Fruit fly (Drosophila melanogaster) whole organism, pupa: ENCODE results near the gene CG14570.

Experiments used
- CG10348 ChIP-seq: fragments of 200-800 bp; sonication (Bioruptor generic); IDR thresholded peaks from 2 replicates; pipeline ENCODE4 v1.3.6; 2022; ENCODE audit warnings: missing biosample characterization, missing genetic modification characterization
- CG12605 ChIP-seq: fragments of 200-800 bp; sonication (Bioruptor generic); IDR thresholded peaks from 2 replicates; pipeline ENCODE4 v1.3.6; 2022; ENCODE audit warnings: missing biosample characterization, missing genetic modification characterization
- CG15710 ChIP-seq: fragments of 200-800 bp; sonication (Bioruptor generic); optimal IDR thresholded peaks from 2 replicates; lab custom pipeline; 2018; ENCODE audit warnings: missing biosample characterization, mild to moderate bottlenecking, missing genetic modification characterization, moderate library complexity
- CG17806 ChIP-seq: fragments of 200-800 bp; sonication (Bioruptor generic); optimal IDR thresholded peaks from 2 replicates; lab custom pipeline; 2018; ENCODE audit warnings: missing biosample characterization, mild to moderate bottlenecking, missing genetic modification characterization, moderate library complexity
- CG9948 ChIP-seq: fragments of 200-800 bp; sonication (Bioruptor generic); optimal IDR thresholded peaks from 2 replicates; lab custom pipeline; 2018; ENCODE audit warnings: missing biosample characterization, mild to moderate bottlenecking, missing genetic modification characterization, moderate library complexity
- EcR ChIP-seq: fragments of 200-800 bp; sonication (Bioruptor generic); optimal IDR thresholded peaks from 3 replicates; lab custom pipeline; 2019; ENCODE audit warnings: missing biosample characterization, missing genetic modification characterization, mild to moderate bottlenecking, moderate library complexity, missing genetic modification reagents
- Pif1B ChIP-seq: fragments of 200-800 bp; sonication (Bioruptor generic); optimal IDR thresholded peaks from 3 replicates; lab custom pipeline; 2016; ENCODE audit warnings: missing biosample characterization, missing genetic modification characterization
- Snoo ChIP-seq: fragments of 200-800 bp; sonication (Bioruptor generic); optimal IDR thresholded peaks from 3 replicates; lab custom pipeline; 2017; ENCODE audit warnings: missing biosample characterization, mild to moderate bottlenecking, missing genetic modification characterization, inconsistent platforms
- fd96Ca ChIP-seq: fragments of 200-800 bp; sonication (Bioruptor generic); IDR thresholded peaks from 3 replicates; pipeline ENCODE4 v1.3.6; 2022; ENCODE audit warnings: missing biosample characterization, missing genetic modification characterization
- rn ChIP-seq: fragments of 200-800 bp; sonication (Bioruptor generic); IDR thresholded peaks from 2 replicates; pipeline ENCODE4 v1.3.6; 2022; ENCODE audit warnings: missing biosample characterization, missing genetic modification characterization

- TF ChIP-seq Snoo (no peak), rn (GFP tag; lab: Robert Waterston, UW) (no peak), CG12605 (no peak), fd96Ca (no peak), Pif1B (GFP tag; lab: Kevin White, UChicago) (no peak), CG17806 (no peak), CG9948 (tag; lab: Kevin White, UChicago) (no peak), CG10348 (GFP tag; lab: Robert Waterston, UW) (no peak), CG15710 (tag; lab: Kevin White, UChicago) (no peak), EcR (GFP tag; lab: Kevin White, UChicago) (no peak)
Measured at dm6 chr3L:21683942-21684341, 46.3 kb downstream of the CG14570 start, which contains the start of gene Sfp78E.
